Fruit fly (Drosophila melanogaster) whole organism, prepupa: Measurements from ENCODE around the gene Osi12.

Source experiments
- Blimp-1 ChIP-seq: fragments of 200-800 bp; sonication (Bioruptor generic); optimal IDR thresholded peaks from 3 replicates; lab custom pipeline; 2017; ENCODE audit warnings: missing biosample characterization, missing genetic modification characterization, mild to moderate bottlenecking, moderate library complexity, missing genetic modification reagents
- CG10631 ChIP-seq: fragments of 200-800 bp; sonication (Bioruptor generic); optimal IDR thresholded peaks from 2 replicates; lab custom pipeline; 2016; ENCODE audit warnings: missing biosample characterization, missing genetic modification characterization
- CG11762 ChIP-seq: fragments of 200-800 bp; sonication (Bioruptor generic); optimal IDR thresholded peaks from 3 replicates; lab custom pipeline; 2016; ENCODE audit warnings: missing biosample characterization, missing genetic modification characterization; ENCODE audit not compliant: insufficient read depth
- CG11902 ChIP-seq: fragments of 200-800 bp; sonication (Bioruptor generic); optimal IDR thresholded peaks from 3 replicates; lab custom pipeline; 2016; ENCODE audit warnings: missing biosample characterization, missing genetic modification characterization
- CG15336 ChIP-seq: fragments of 200-800 bp; sonication (Bioruptor generic); IDR thresholded peaks from 2 replicates; pipeline ENCODE4 v1.3.6; 2022; ENCODE audit warnings: missing biosample characterization, missing genetic modification characterization
- CG16779 ChIP-seq: fragments of 200-800 bp; sonication (Bioruptor generic); optimal IDR thresholded peaks from 3 replicates; lab custom pipeline; 2017; ENCODE audit warnings: missing biosample characterization, mild to moderate bottlenecking, missing genetic modification characterization
- CG31627 ChIP-seq: fragments of 200-800 bp; sonication (Bioruptor generic); optimal IDR thresholded peaks from 3 replicates; lab custom pipeline; 2016; ENCODE audit warnings: missing biosample characterization, missing genetic modification characterization
- CG3919 ChIP-seq: fragments of 200-800 bp; sonication (Bioruptor generic); optimal IDR thresholded peaks from 3 replicates; lab custom pipeline; 2016; ENCODE audit warnings: missing biosample characterization, missing genetic modification characterization
- CG6792 ChIP-seq: fragments of 200-800 bp; sonication (Bioruptor generic); optimal IDR thresholded peaks from 3 replicates; lab custom pipeline; 2016; ENCODE audit warnings: missing biosample characterization, missing genetic modification characterization
- CG6808 ChIP-seq: fragments of 200-800 bp; sonication (Bioruptor generic); optimal IDR thresholded peaks from 3 replicates; lab custom pipeline; 2017; ENCODE audit warnings: missing biosample characterization, missing genetic modification characterization, mild to moderate bottlenecking, moderate library complexity, missing genetic modification reagents
- CG8119 ChIP-seq: fragments of 200-800 bp; sonication (Bioruptor generic); IDR thresholded peaks from 3 replicates; pipeline ENCODE4 v1.3.6; 2022; ENCODE audit warnings: missing biosample characterization, missing genetic modification characterization
- CG8319 ChIP-seq: fragments of 200-800 bp; sonication (Bioruptor generic); optimal IDR thresholded peaks from 3 replicates; lab custom pipeline; 2016; ENCODE audit warnings: missing biosample characterization, missing genetic modification characterization
- CG8632 ChIP-seq: fragments of 200-800 bp; sonication (Bioruptor generic); optimal IDR thresholded peaks from 3 replicates; lab custom pipeline; 2016; ENCODE audit warnings: missing biosample characterization, missing genetic modification characterization
- Eip75B ChIP-seq: fragments of 200-800 bp; sonication (Bioruptor generic); optimal IDR thresholded peaks from 3 replicates; lab custom pipeline; 2016; ENCODE audit warnings: missing biosample characterization, missing genetic modification characterization
- Eip78C ChIP-seq: fragments of 200-800 bp; sonication (Bioruptor generic); peaks from one replicate; lab custom pipeline; 2016; ENCODE audit warnings: missing biosample characterization, missing genetic modification characterization
- Eip93F ChIP-seq: fragments of 200-800 bp; sonication (Bioruptor generic); optimal IDR thresholded peaks from 2 replicates; lab custom pipeline; 2016; ENCODE audit warnings: missing biosample characterization, mild to moderate bottlenecking, missing genetic modification characterization
- Ets21C ChIP-seq: fragments of 200-800 bp; sonication (Bioruptor generic); optimal IDR thresholded peaks from 3 replicates; lab custom pipeline; 2016; ENCODE audit warnings: missing biosample characterization, missing genetic modification characterization
- Met ChIP-seq: fragments of 200-800 bp; sonication (Bioruptor generic); optimal IDR thresholded peaks from 3 replicates; lab custom pipeline; 2016; ENCODE audit warnings: missing biosample characterization, missing genetic modification characterization
- Smox ChIP-seq: fragments of 200-800 bp; sonication (Bioruptor generic); optimal IDR thresholded peaks from 3 replicates; lab custom pipeline; 2016; ENCODE audit warnings: missing biosample characterization, missing genetic modification characterization
- Sox102F ChIP-seq: fragments of 200-800 bp; sonication (Bioruptor generic); optimal IDR thresholded peaks from 2 replicates; lab custom pipeline; 2016; ENCODE audit warnings: missing biosample characterization, mild to moderate bottlenecking, missing genetic modification characterization
- Sox14 ChIP-seq: fragments of 200-800 bp; sonication (Bioruptor generic); optimal IDR thresholded peaks from 3 replicates; lab custom pipeline; 2016; ENCODE audit warnings: missing biosample characterization, missing genetic modification characterization
- cyc ChIP-seq: fragments of 200-800 bp; sonication (Bioruptor generic); optimal IDR thresholded peaks from 3 replicates; lab custom pipeline; 2016; ENCODE audit warnings: missing biosample characterization, missing genetic modification characterization
- dac ChIP-seq: fragments of 200-800 bp; sonication (Bioruptor generic); optimal IDR thresholded peaks from 2 replicates; lab custom pipeline; 2017; ENCODE audit warnings: missing biosample characterization, mild to moderate bottlenecking, missing genetic modification characterization
- eg ChIP-seq: fragments of 200-800 bp; sonication (Bioruptor generic); IDR thresholded peaks from 3 replicates; pipeline ENCODE4 v1.3.6; 2022; ENCODE audit warnings: missing biosample characterization, missing genetic modification characterization
- esn ChIP-seq: fragments of 200-800 bp; sonication (Bioruptor generic); optimal IDR thresholded peaks from 2 replicates; lab custom pipeline; 2016; ENCODE audit warnings: missing biosample characterization, mild to moderate bottlenecking, missing genetic modification characterization, moderate library complexity
- net ChIP-seq: fragments of 200-800 bp; sonication (Bioruptor generic); optimal IDR thresholded peaks from 3 replicates; lab custom pipeline; 2016; ENCODE audit warnings: missing biosample characterization, missing genetic modification characterization
- pdm3 ChIP-seq: fragments of 200-800 bp; sonication (Bioruptor generic); optimal IDR thresholded peaks from 3 replicates; lab custom pipeline; 2016; ENCODE audit warnings: missing biosample characterization, missing genetic modification characterization
- salr ChIP-seq, 2 experiments: fragments of 200-800 bp; sonication (Bioruptor generic); optimal IDR thresholded peaks; 3 replicates each; lab custom pipeline; 2016 to 2018; ENCODE audit warnings: missing biosample characterization in 2 of 2, missing genetic modification characterization in 2 of 2, mild to moderate bottlenecking in 1 of 2
- spab ChIP-seq: fragments of 200-800 bp; sonication (Bioruptor generic); optimal IDR thresholded peaks from 2 replicates; lab custom pipeline; 2017; ENCODE audit warnings: missing biosample characterization, mild to moderate bottlenecking, missing genetic modification characterization, missing genetic modification reagents
- ss ChIP-seq, 2 experiments: fragments of 200-800 bp; sonication (Bioruptor generic); optimal IDR thresholded peaks; 2 replicates in 1 of 2; 3 replicates in 1 of 2; lab custom pipeline; 2017 to 2018; ENCODE audit warnings: mild to moderate bottlenecking in 2 of 2, missing biosample characterization in 2 of 2, missing genetic modification characterization in 2 of 2, moderate library complexity in 1 of 2
- vri ChIP-seq: fragments of 200-800 bp; sonication (Bioruptor generic); optimal IDR thresholded peaks from 3 replicates; lab custom pipeline; 2016; ENCODE audit warnings: missing biosample characterization, mild to moderate bottlenecking, missing genetic modification characterization

Osi12 gene

DNA sequence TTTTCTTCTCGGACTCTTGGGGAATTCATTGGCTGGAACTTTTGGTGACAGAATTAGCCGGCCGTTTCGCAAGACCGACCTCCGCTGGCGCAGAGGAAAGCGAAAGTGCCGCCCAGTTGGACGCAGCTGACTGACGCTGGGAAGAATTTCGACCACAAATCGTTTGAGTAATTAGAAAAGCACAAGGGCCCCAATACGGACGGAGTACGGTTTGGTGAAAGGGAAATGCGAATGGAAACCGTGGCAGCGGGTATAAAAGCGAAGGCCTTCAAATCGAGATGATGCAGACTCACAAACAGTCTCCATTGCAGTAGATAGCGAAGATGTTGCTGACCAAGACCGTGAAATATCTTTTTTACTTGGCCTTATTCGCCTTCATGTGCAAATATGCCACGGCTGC lies 26.6 kb downstream of the Osi12 start, which contains the start of gene Osi16:
Gene Osi16, plus strand, starts transcription at position 301 of the 400 bp plus-strand sequence.
- TF ChIP-seq Sox14 = no peak
- no peak for TF ChIP-seq spab (GFP tag; lab: Kevin White, UChicago)
- TF ChIP-seq CG8119 = no peak
- TF ChIP-seq net = no peak
- TF ChIP-seq CG8319 (GFP tag; lab: Kevin White, UChicago) = no peak
- no peak for TF ChIP-seq CG16779 (tag; lab: Kevin White, UChicago)
- TF ChIP-seq esn (GFP tag; lab: Kevin White, UChicago) = no peak

DNA sequence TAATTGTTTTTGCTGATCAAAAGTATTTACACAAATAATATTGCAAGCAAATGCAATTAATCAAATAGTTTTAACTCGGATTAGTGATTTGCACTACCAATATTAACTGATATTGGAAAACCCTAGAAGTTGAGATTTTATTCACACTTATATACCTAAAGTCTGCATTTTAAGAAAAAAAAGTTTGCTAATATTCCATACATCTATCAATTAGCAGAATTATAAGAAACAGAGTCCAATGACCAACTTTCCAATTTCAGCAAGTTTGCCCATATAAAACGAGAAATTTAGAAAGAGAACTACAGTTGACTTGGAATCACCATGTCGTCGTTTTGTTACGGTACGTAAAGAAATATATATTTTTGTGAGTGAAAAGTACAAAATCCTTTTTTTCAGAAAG lies 28.3 kb downstream of the Osi12 start, which contains the start of gene CG46026:
Gene CG46026, plus strand, starts transcription at position 301 of the 400 bp plus-strand sequence.
- TF ChIP-seq CG11902 (GFP tag; lab: Kevin White, UChicago) (no peak), Eip93F (GFP tag; lab: Kevin White, UChicago) (no peak), spab (GFP tag; lab: Kevin White, UChicago) (no peak), Ets21C (GFP tag; lab: Kevin White, UChicago) (no peak), Met (GFP tag; lab: Kevin White, UChicago) (no peak), Sox102F (GFP tag; lab: Kevin White, UChicago) (no peak), Smox (GFP tag; lab: Kevin White, UChicago) (no peak), CG31627 (no peak), vri (GFP tag; lab: Kevin White, UChicago) (no peak)

- TF ChIP-seq CG6808 (GFP tag; lab: Kevin White, UChicago) (no peak), CG8632 (GFP tag; lab: Kevin White, UChicago) (no peak), CG15336 (GFP tag; lab: Robert Waterston, UW) (no peak), CG3919 (GFP tag; lab: Kevin White, UChicago) (no peak), Sox14 (no peak), CG10631 (GFP tag; lab: Kevin White, UChicago) (no peak), cyc (GFP tag; lab: Kevin White, UChicago) (no peak), CG16779 (tag; lab: Kevin White, UChicago) (no peak), Sox102F (GFP tag; lab: Kevin White, UChicago) (no peak), CG8119 (no peak), salr (GFP tag; optimal IDR thresholded peaks at IDR 0.05; lab: Kevin White, UChicago) (no peak), CG11762 (no peak)
- TF ChIP-seq, all 60 proteins: peak for 0
These were observed 31.3 kb downstream of the Osi12 start, which contains the start of gene CG31560 for dm6 chr3R:6309676-6310075. Gene CG31560, plus strand, starts transcription at chr3R:6309976.

DNA sequence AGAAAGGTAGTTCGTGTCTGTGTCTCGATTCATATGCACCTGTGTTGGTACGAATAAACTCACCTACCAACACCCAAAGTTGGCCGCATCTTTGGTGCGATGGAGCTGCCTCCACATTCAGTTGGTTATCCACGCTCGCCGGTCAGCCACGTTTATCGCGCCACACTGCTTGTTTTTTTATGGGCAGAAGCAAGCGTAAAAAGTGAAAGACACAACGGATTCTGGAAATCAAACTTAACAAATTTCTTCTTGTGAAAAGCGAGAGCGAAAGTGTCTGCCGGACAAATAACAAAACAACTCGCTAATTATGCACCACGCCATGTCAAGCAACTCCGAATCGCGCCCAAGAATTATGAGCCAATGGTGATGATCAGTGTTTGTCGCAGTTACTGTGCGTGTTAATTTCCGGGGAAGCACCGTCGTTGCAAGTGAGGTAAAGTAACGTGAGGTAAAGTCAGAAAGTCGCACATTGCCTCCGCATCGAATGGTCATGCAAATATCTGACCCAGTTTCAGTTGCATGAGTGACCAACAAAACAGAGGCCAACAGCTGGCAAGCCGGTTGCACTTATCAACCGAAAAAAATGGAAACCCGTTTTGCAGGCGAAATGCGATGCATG lies 33.4 kb downstream of the Osi12 start, which contains the start of gene Osi17:
Gene Osi17, plus strand, starts transcription at position 132 of the 619 bp plus-strand sequence.
- TF ChIP-seq Blimp-1 (GFP tag; lab: Kevin White, UChicago) = peak; percentile 89
- no peak for TF ChIP-seq pdm3 (GFP tag; lab: Kevin White, UChicago)
- no peak for TF ChIP-seq ss (GFP tag; optimal IDR thresholded peaks at IDR 0.05; lab: Kevin White, UChicago)
- TF ChIP-seq esn (GFP tag; lab: Kevin White, UChicago) = no peak
- no peak for TF ChIP-seq dac
- TF ChIP-seq Eip93F (GFP tag; lab: Kevin White, UChicago) = no peak
- TF ChIP-seq CG8319 (GFP tag; lab: Kevin White, UChicago) = no peak
- peak; percentile 52 for TF ChIP-seq Eip75B
- TF ChIP-seq CG6792 = no peak

DNA sequence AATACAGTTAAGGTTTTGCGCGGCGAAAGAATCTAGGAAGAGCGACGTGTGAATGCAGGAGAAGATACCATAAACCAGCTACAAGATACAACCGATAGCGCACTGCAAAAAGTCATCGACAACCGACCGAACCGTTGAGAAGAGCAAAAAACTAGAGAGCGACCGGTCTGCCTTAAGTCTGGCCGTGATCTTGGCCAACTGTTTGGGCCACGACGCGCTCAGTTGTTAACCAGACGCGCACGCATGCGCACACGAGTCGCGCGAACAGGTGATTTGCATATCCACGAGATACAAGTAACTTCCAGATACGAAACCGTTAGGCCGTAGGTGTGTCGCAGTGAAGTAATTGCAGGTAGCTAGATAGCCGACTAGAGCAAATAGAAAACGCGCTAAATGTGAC lies 36.7 kb downstream of the Osi12 start:
- TF ChIP-seq CG8119 (0 out of 3 replicates have a peak, but pooled peaks have one; percentile 21), ss (GFP tag; optimal IDR thresholded peaks at IDR 0.05; lab: Kevin White, UChicago) (peak in 1 of 2 experiments; percentile 66), eg (GFP tag; lab: Robert Waterston, UW) (peak; percentile 38; the same call in 1 of the 3 replicates), Eip78C (GFP tag; lab: Kevin White, UChicago) (peak; percentile 55), CG6808 (GFP tag; lab: Kevin White, UChicago) (no peak)
